Worm (Caenorhabditis elegans): Measurements from ENCODE around the gene F23B12.7.

F23B12.7 gene

ce11 chrV:14424958-14425492 lies 24.5 kb upstream of the F23B12.7 start, which contains the start of gene rrsr-1:
Gene rrsr-1 (minus strand): TSS chrV:14425008.
- no peak for TF ChIP-seq ceh-32 (tag; optimal IDR thresholded peaks at IDR 0.05; ENCODE audit: poor library complexity)
- peak; percentile 88 for TF ChIP-seq mes-2 (tag; optimal IDR thresholded peaks at IDR 0.05; ENCODE audit: poor library complexity, severe bottlenecking)
- TF ChIP-seq set-16 (GFP tag; IDR thresholded peaks at IDR 0.05) = no peak
- no peak for TF ChIP-seq lin-29 (GFP tag; IDR thresholded peaks at IDR 0.05)
- TF ChIP-seq D1046.2 (GFP tag; IDR thresholded peaks at IDR 0.05) = no peak
- no peak for TF ChIP-seq lir-3 (tag; optimal IDR thresholded peaks at IDR 0.05)
- peak; percentile 40; the same call in 1 of the 2 replicates for TF ChIP-seq hmg-1.1 (GFP tag; IDR thresholded peaks at IDR 0.05)
- peak; percentile 86 for TF ChIP-seq nhr-6 (tag; optimal IDR thresholded peaks at IDR 0.05)
- peak; percentile 29 for TF ChIP-seq dpl-1 (GFP tag; optimal IDR thresholded peaks at IDR 0.05)
- TF ChIP-seq lin-13 (GFP tag; optimal IDR thresholded peaks at IDR 0.05) = peak; percentile 18
- TF ChIP-seq unc-130 (GFP tag; optimal IDR thresholded peaks at IDR 0.05) = peak; percentile 36

- TF ChIP-seq nhr-28 (tag; optimal IDR thresholded peaks at IDR 0.05) = no peak
- no peak for TF ChIP-seq R02D3.7 (tag; optimal IDR thresholded peaks at IDR 0.05)
- no peak for TF ChIP-seq ceh-20 (GFP tag; IDR thresholded peaks at IDR 0.05)
- TF ChIP-seq unc-62 (GFP tag; optimal IDR thresholded peaks at IDR 0.05 in 1 of 2) = peak in 1 of 2 experiments; percentile 63
- TF ChIP-seq unc-62 (tag; optimal IDR thresholded peaks at IDR 0.05) = no peak
These were observed 23.5 kb upstream of the F23B12.7 start for ce11 chrV:14426013-14426412.

ce11 chrV:14427069-14427825 lies 22.2 kb upstream of the F23B12.7 start:
- TF ChIP-seq nhr-25 (tag; optimal IDR thresholded peaks at IDR 0.05; ENCODE audit: borderline replicate concordance, insufficient read depth) (no peak), aha-1 (tag) (peak; percentile 30), unc-62 (GFP tag; optimal IDR thresholded peaks at IDR 0.05 in 1 of 2) (peak in 1 of 2 experiments; percentile 99), unc-62 (tag; optimal IDR thresholded peaks at IDR 0.05) (no peak)

ce11 chrV:14428865-14429264 lies 20.6 kb upstream of the F23B12.7 start, which contains the start of gene F23B12.1:
Gene F23B12.1 (plus strand): TSS chrV:14429165.
- TF ChIP-seq egl-43 (GFP tag; IDR thresholded peaks at IDR 0.05) = no peak
- peak in 1 of 2 experiments; percentile 29 for TF ChIP-seq unc-62 (GFP tag; optimal IDR thresholded peaks at IDR 0.05 in 1 of 2)
- TF ChIP-seq unc-62 (tag; optimal IDR thresholded peaks at IDR 0.05) = no peak

- TF ChIP-seq daf-19 (GFP tag; conservative IDR thresholded peaks at IDR 0.05) = no peak
- no peak for TF ChIP-seq lin-15B (tag; optimal IDR thresholded peaks at IDR 0.05)
These were observed 17.2 kb upstream of the F23B12.7 start, which contains the start of gene egl-1 for ce11 chrV:14432259-14432658. Gene egl-1 (minus strand): TSS chrV:14432359.

- TF ChIP-seq nhr-48 (tag; optimal IDR thresholded peaks at IDR 0.05) (no peak), hmg-1.1 (GFP tag; IDR thresholded peaks at IDR 0.05) (no peak), zip-2 (tag; optimal IDR thresholded peaks at IDR 0.05) (no peak), nhr-42 (GFP tag; IDR thresholded peaks at IDR 0.05) (no peak), T20F7.1 (GFP tag; optimal IDR thresholded peaks at IDR 0.05) (no peak), vab-7 (GFP tag; IDR thresholded peaks at IDR 0.05) (no peak), daf-12 (tag; optimal IDR thresholded peaks at IDR 0.05) (no peak), egl-43 (GFP tag; IDR thresholded peaks at IDR 0.05) (no peak), nhr-111 (GFP tag; optimal IDR thresholded peaks at IDR 0.05) (no peak), madf-5 (GFP tag; IDR thresholded peaks at IDR 0.05) (no peak), ceh-62 (tag; optimal IDR thresholded peaks at IDR 0.05) (no peak), spr-1 (tag; optimal IDR thresholded peaks at IDR 0.05) (no peak), T26A8.4 (GFP tag; IDR thresholded peaks at IDR 0.05) (no peak), F44E2.7 (GFP tag; IDR thresholded peaks at IDR 0.05) (no peak), dmd-6 (GFP tag; IDR thresholded peaks at IDR 0.05) (no peak), mes-2 (tag; optimal IDR thresholded peaks at IDR 0.05; ENCODE audit: poor library complexity, severe bottlenecking) (no peak)
These were observed 15.9 kb upstream of the F23B12.7 start for ce11 chrV:14433584-14433983.

Data from whole organism, L4 larva.